Fruit fly (Drosophila melanogaster) whole organism, prepupa: ENCODE measurements around the gene CG9641.
A peak's percentile ranks its signal among the peaks of the same experiment; 100 is the strongest.

Experiments used
- Blimp-1 ChIP-seq: fragments of 200-800 bp; sonication (Bioruptor generic); optimal IDR thresholded peaks from 3 replicates; lab custom pipeline; 2017; ENCODE audit warnings: missing biosample characterization, missing genetic modification characterization, mild to moderate bottlenecking, moderate library complexity, missing genetic modification reagents
- CG11294 ChIP-seq: fragments of 200-800 bp; sonication (Bioruptor generic); IDR thresholded peaks from 2 replicates; pipeline ENCODE4 v1.3.6; 2022; ENCODE audit warnings: missing biosample characterization, missing genetic modification characterization
- CG15336 ChIP-seq: fragments of 200-800 bp; sonication (Bioruptor generic); IDR thresholded peaks from 2 replicates; pipeline ENCODE4 v1.3.6; 2022; ENCODE audit warnings: missing biosample characterization, missing genetic modification characterization
- CG3032 ChIP-seq: fragments of 200-800 bp; optimal IDR thresholded peaks from 2 replicates; lab custom pipeline; 2019; ENCODE audit warnings: missing biosample characterization, mild to moderate bottlenecking, missing genetic modification characterization, moderate library complexity
- CG31627 ChIP-seq: fragments of 200-800 bp; sonication (Bioruptor generic); optimal IDR thresholded peaks from 3 replicates; lab custom pipeline; 2016; ENCODE audit warnings: missing biosample characterization, missing genetic modification characterization
- CG32006 ChIP-seq: fragments of 200-800 bp; sonication (Bioruptor generic); optimal IDR thresholded peaks from 3 replicates; lab custom pipeline; 2017; ENCODE audit warnings: missing biosample characterization, mild to moderate bottlenecking, missing genetic modification characterization
- CG3919 ChIP-seq: fragments of 200-800 bp; sonication (Bioruptor generic); optimal IDR thresholded peaks from 3 replicates; lab custom pipeline; 2016; ENCODE audit warnings: missing biosample characterization, missing genetic modification characterization
- CG4318 ChIP-seq: fragments of 200-800 bp; sonication (Bioruptor generic); optimal IDR thresholded peaks from 3 replicates; lab custom pipeline; 2017; ENCODE audit warnings: missing biosample characterization, mild to moderate bottlenecking, missing genetic modification characterization
- CG6163 ChIP-seq: fragments of 200-800 bp; sonication (Bioruptor generic); IDR thresholded peaks from 3 replicates; pipeline ENCODE4 v1.3.6; 2022; ENCODE audit warnings: missing biosample characterization, missing genetic modification characterization
- CG6792 ChIP-seq: fragments of 200-800 bp; sonication (Bioruptor generic); optimal IDR thresholded peaks from 3 replicates; lab custom pipeline; 2016; ENCODE audit warnings: missing biosample characterization, missing genetic modification characterization
- CG6808 ChIP-seq: fragments of 200-800 bp; sonication (Bioruptor generic); optimal IDR thresholded peaks from 3 replicates; lab custom pipeline; 2017; ENCODE audit warnings: missing biosample characterization, missing genetic modification characterization, mild to moderate bottlenecking, moderate library complexity, missing genetic modification reagents
- CG6854 ChIP-seq: fragments of 200-800 bp; sonication (Bioruptor generic); optimal IDR thresholded peaks from 2 replicates; lab custom pipeline; 2017; ENCODE audit warnings: missing biosample characterization, mild to moderate bottlenecking, missing genetic modification characterization
- CG8632 ChIP-seq: fragments of 200-800 bp; sonication (Bioruptor generic); optimal IDR thresholded peaks from 3 replicates; lab custom pipeline; 2016; ENCODE audit warnings: missing biosample characterization, missing genetic modification characterization
- CG9139 ChIP-seq: fragments of 200-800 bp; sonication (Bioruptor generic); optimal IDR thresholded peaks from 3 replicates; lab custom pipeline; 2017; ENCODE audit warnings: missing biosample characterization, mild to moderate bottlenecking, missing genetic modification characterization
- Eip75B ChIP-seq: fragments of 200-800 bp; sonication (Bioruptor generic); optimal IDR thresholded peaks from 3 replicates; lab custom pipeline; 2016; ENCODE audit warnings: missing biosample characterization, missing genetic modification characterization
- Eip93F ChIP-seq: fragments of 200-800 bp; sonication (Bioruptor generic); optimal IDR thresholded peaks from 2 replicates; lab custom pipeline; 2016; ENCODE audit warnings: missing biosample characterization, mild to moderate bottlenecking, missing genetic modification characterization
- Ets96B ChIP-seq: fragments of 200-800 bp; optimal IDR thresholded peaks from 2 replicates; lab custom pipeline; 2019; ENCODE audit warnings: missing biosample characterization, mild to moderate bottlenecking, missing genetic modification characterization, moderate library complexity
- Gug ChIP-seq: fragments of 200-800 bp; sonication (Bioruptor generic); IDR thresholded peaks from 2 replicates; pipeline ENCODE4 v1.3.6; 2022; ENCODE audit warnings: missing biosample characterization, missing genetic modification characterization
- Hr38 ChIP-seq: sonication (Bioruptor generic); optimal IDR thresholded peaks from 2 replicates; lab custom pipeline; 2016; ENCODE audit warnings: missing biosample characterization, missing genetic modification characterization
- Lpt ChIP-seq: fragments of 200-800 bp; sonication (Bioruptor generic); optimal IDR thresholded peaks from 3 replicates; lab custom pipeline; 2016; ENCODE audit warnings: missing biosample characterization, missing genetic modification characterization
- Met ChIP-seq: fragments of 200-800 bp; sonication (Bioruptor generic); optimal IDR thresholded peaks from 3 replicates; lab custom pipeline; 2016; ENCODE audit warnings: missing biosample characterization, missing genetic modification characterization
- OdsH ChIP-seq: fragments of 200-800 bp; sonication (Bioruptor generic); optimal IDR thresholded peaks from 3 replicates; lab custom pipeline; 2016; ENCODE audit warnings: missing biosample characterization, missing genetic modification characterization
- Smox ChIP-seq: fragments of 200-800 bp; sonication (Bioruptor generic); optimal IDR thresholded peaks from 3 replicates; lab custom pipeline; 2016; ENCODE audit warnings: missing biosample characterization, missing genetic modification characterization
- Sox14 ChIP-seq: fragments of 200-800 bp; sonication (Bioruptor generic); optimal IDR thresholded peaks from 3 replicates; lab custom pipeline; 2016; ENCODE audit warnings: missing biosample characterization, missing genetic modification characterization
- Sox15 ChIP-seq: fragments of 200-800 bp; sonication (Bioruptor generic); optimal IDR thresholded peaks from 3 replicates; lab custom pipeline; 2016; ENCODE audit warnings: missing biosample characterization, missing genetic modification characterization
- achi ChIP-seq: fragments of 200-800 bp; sonication (Bioruptor generic); optimal IDR thresholded peaks from 3 replicates; lab custom pipeline; 2016; ENCODE audit warnings: missing biosample characterization, missing genetic modification characterization
- acj6 ChIP-seq: fragments of 200-800 bp; sonication (Bioruptor generic); optimal IDR thresholded peaks from 3 replicates; lab custom pipeline; 2016; ENCODE audit warnings: missing biosample characterization, missing genetic modification characterization
- dac ChIP-seq: fragments of 200-800 bp; sonication (Bioruptor generic); optimal IDR thresholded peaks from 2 replicates; lab custom pipeline; 2017; ENCODE audit warnings: missing biosample characterization, mild to moderate bottlenecking, missing genetic modification characterization
- eg ChIP-seq: fragments of 200-800 bp; sonication (Bioruptor generic); IDR thresholded peaks from 3 replicates; pipeline ENCODE4 v1.3.6; 2022; ENCODE audit warnings: missing biosample characterization, missing genetic modification characterization
- esn ChIP-seq: fragments of 200-800 bp; sonication (Bioruptor generic); optimal IDR thresholded peaks from 2 replicates; lab custom pipeline; 2016; ENCODE audit warnings: missing biosample characterization, mild to moderate bottlenecking, missing genetic modification characterization, moderate library complexity
- fd59A ChIP-seq: fragments of 200-800 bp; sonication (Bioruptor generic); optimal IDR thresholded peaks from 2 replicates; lab custom pipeline; 2017; ENCODE audit warnings: missing biosample characterization, mild to moderate bottlenecking, missing genetic modification characterization, missing genetic modification reagents
- fd85E ChIP-seq: fragments of 200-800 bp; sonication (Bioruptor generic); optimal IDR thresholded peaks from 3 replicates; lab custom pipeline; 2016; ENCODE audit warnings: missing biosample characterization, missing genetic modification characterization
- fkh ChIP-seq: fragments of 200-800 bp; sonication (Bioruptor generic); optimal IDR thresholded peaks from 3 replicates; lab custom pipeline; 2017; ENCODE audit warnings: missing biosample characterization, mild to moderate bottlenecking, missing genetic modification characterization, moderate library complexity
- pdm3 ChIP-seq: fragments of 200-800 bp; sonication (Bioruptor generic); optimal IDR thresholded peaks from 3 replicates; lab custom pipeline; 2016; ENCODE audit warnings: missing biosample characterization, missing genetic modification characterization
- salr ChIP-seq, 2 experiments: fragments of 200-800 bp; sonication (Bioruptor generic); optimal IDR thresholded peaks; 3 replicates each; lab custom pipeline; 2016 to 2018; ENCODE audit warnings: missing biosample characterization in 2 of 2, missing genetic modification characterization in 2 of 2, mild to moderate bottlenecking in 1 of 2
- spab ChIP-seq: fragments of 200-800 bp; sonication (Bioruptor generic); optimal IDR thresholded peaks from 2 replicates; lab custom pipeline; 2017; ENCODE audit warnings: missing biosample characterization, mild to moderate bottlenecking, missing genetic modification characterization, missing genetic modification reagents
- ss ChIP-seq, 2 experiments: fragments of 200-800 bp; sonication (Bioruptor generic); optimal IDR thresholded peaks; 2 replicates in 1 of 2; 3 replicates in 1 of 2; lab custom pipeline; 2017 to 2018; ENCODE audit warnings: mild to moderate bottlenecking in 2 of 2, missing biosample characterization in 2 of 2, missing genetic modification characterization in 2 of 2, moderate library complexity in 1 of 2
- svp ChIP-seq: fragments of 200-800 bp; sonication (Bioruptor generic); peaks from one replicate; lab custom pipeline; 2016; ENCODE audit warnings: missing biosample characterization, missing genetic modification characterization
- vri ChIP-seq: fragments of 200-800 bp; sonication (Bioruptor generic); optimal IDR thresholded peaks from 3 replicates; lab custom pipeline; 2016; ENCODE audit warnings: missing biosample characterization, mild to moderate bottlenecking, missing genetic modification characterization

Gene CG9641

DNA sequence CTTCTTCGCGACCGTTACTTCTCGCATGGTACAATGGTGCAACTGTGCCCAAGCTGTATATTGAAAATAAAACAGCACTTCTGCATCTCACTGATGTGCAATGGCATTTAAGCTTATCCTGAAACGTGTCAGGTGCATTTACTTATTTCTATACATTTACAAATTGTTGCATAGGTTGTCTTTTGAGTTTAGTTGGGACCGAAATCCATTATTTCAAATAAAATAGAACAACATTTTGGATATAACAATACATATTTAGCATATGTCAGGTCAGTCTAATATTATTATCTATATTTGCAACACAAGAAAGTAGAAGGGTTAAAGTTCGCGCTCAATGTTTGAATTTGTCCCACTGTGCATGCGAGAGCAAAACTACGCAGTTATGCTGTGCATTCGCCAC lies 20.3 kb downstream of the CG9641 start (continued):
- TF ChIP-seq CG6792 (GFP tag; lab: Kevin White, UChicago) (no peak), Gug (GFP tag; lab: Robert Waterston, UW) (peak; percentile 20; the same call in 1 of the 2 replicates), Met (GFP tag; lab: Kevin White, UChicago) (peak; percentile 28), ss (GFP tag; optimal IDR thresholded peaks at IDR 0.05; lab: Kevin White, UChicago) (peak in 1 of 2 experiments; percentile 54), Hr38 (GFP tag; lab: Kevin White, UChicago) (no peak), Ets96B (tag; lab: Kevin White, UChicago) (peak; percentile 68), CG8632 (GFP tag; lab: Kevin White, UChicago) (peak; percentile 10), CG31627 (no peak), CG15336 (0 out of 2 replicates have a peak, but pooled peaks have one; percentile 38), spab (GFP tag; lab: Kevin White, UChicago) (peak; percentile 63), Lpt (GFP tag; lab: Kevin White, UChicago) (peak; percentile 18), CG3919 (GFP tag; lab: Kevin White, UChicago) (peak; percentile 43), CG6163 (no peak; the same call in 2 of the 3 replicates), fd85E (GFP tag; lab: Kevin White, UChicago) (no peak), esn (GFP tag; lab: Kevin White, UChicago) (no peak), dac (GFP tag; lab: Kevin White, UChicago) (peak; percentile 47), CG3032 (tag; lab: Kevin White, UChicago) (peak; percentile 67), OdsH (GFP tag; lab: Kevin White, UChicago) (peak; percentile 47), salr (GFP tag; optimal IDR thresholded peaks at IDR 0.05; lab: Kevin White, UChicago) (peak in 1 of 2 experiments; percentile 20), Sox14 (GFP tag; lab: Kevin White, UChicago) (peak; percentile 45), CG6854 (GFP tag; lab: Kevin White, UChicago) (no peak)

DNA sequence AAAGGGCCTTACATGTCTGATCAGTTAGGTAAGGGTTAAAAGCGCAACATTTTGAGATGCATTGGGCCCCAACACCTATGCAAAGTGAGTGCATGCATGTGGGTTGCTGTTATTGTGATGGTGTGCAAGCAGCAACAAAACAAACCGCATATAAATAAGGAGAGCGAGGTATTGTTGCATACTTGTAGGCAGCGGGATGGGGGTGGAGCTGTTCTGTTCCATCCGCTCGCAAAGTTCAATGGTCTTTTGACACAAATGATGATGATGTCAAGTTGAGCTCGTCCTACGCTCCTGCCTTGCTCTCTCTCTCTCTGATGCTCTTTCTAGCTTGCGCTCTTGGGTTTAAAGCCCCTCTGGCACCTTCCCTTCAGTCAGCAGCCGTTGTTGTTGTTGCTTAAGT lies 21.0 kb downstream of the CG9641 start:
- TF ChIP-seq CG3919 (GFP tag; lab: Kevin White, UChicago) (no peak), CG9139 (GFP tag; lab: Kevin White, UChicago) (no peak), achi (GFP tag; lab: Kevin White, UChicago) (no peak), Smox (no peak)
- TF ChIP-seq, all 60 proteins: peak for 0

DNA sequence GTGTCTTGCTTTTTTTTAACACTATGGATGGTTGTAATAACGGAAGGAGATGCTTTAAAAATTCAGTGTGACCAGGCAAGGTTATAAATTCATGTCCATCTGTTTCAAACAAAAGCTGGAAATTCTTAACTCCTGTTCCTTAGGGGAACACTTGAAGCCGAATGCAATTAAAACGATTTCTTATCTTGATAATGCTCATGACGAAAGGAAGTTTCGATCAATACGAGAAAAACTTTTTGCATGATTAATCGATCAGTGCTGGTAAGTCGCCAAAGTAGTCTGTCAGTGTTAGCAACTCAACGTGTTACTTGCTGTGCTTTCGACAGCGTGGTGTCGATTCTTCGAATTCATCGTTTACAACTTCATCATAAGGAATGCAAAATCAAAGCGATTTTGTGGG lies 22.2 kb downstream of the CG9641 start, which contains the start of gene Rbp9:
Rbp9 (plus strand) TSS at position 291 of the 400 bp plus-strand sequence.
- no peak for TF ChIP-seq svp (GFP tag; lab: Kevin White, UChicago)
- no peak for TF ChIP-seq CG6808
- TF ChIP-seq CG3032 (tag; lab: Kevin White, UChicago) = no peak
- no peak for TF ChIP-seq Sox15 (GFP tag; lab: Kevin White, UChicago)
- no peak for TF ChIP-seq acj6 (GFP tag; lab: Kevin White, UChicago)

DNA sequence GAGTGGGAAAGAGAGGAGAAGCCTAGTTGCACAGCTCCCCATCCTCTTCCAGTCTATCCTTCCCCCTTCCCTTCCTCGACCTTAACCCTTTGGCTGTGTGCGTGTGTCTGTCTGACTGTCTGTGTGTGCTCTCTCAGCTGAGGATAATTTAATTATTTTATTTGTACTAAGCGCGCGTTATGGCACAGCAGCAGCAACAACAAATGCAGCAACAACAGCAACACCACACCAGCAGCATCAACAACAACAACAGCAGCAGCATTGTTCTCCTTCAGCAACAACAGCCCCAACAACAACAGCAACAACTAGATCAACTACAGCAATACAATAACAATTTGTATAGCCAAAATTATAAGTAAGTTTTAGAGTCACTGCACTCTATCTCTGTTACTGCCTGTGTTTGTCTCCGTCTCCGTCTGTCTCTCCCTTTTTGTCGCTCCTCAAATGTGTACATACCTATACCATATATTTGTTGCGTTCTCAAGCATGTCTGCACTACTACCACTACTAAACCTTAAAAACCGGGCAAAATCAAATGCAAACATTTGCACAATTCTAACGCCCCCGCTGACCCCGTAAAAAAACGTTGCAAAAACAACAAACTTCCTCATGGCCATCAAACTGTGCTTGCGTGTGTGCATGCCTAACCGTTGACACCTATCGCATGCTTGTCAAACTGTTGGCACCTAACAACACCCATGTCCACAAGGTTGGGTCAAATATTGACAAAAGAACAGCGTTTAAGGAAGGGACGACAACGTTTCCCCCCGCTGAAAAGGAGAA lies 31.0 kb downstream of the CG9641 start:
- TF ChIP-seq Eip93F (GFP tag; lab: Kevin White, UChicago) = no peak
- peak; percentile 52 for TF ChIP-seq fkh (GFP tag; lab: Kevin White, UChicago)
- no peak for TF ChIP-seq Eip75B (GFP tag; lab: Kevin White, UChicago)
- TF ChIP-seq eg (GFP tag; lab: Robert Waterston, UW) = no peak
- TF ChIP-seq CG32006 = no peak
- TF ChIP-seq Blimp-1 (GFP tag; lab: Kevin White, UChicago) = no peak
- peak; percentile 74 for TF ChIP-seq svp (GFP tag; lab: Kevin White, UChicago)
- no peak for TF ChIP-seq CG11294
- TF ChIP-seq pdm3 (GFP tag; lab: Kevin White, UChicago) = no peak
- no peak for TF ChIP-seq CG4318 (GFP tag; lab: Kevin White, UChicago)
- TF ChIP-seq ss (GFP tag; optimal IDR thresholded peaks at IDR 0.05; lab: Kevin White, UChicago) = no peak
- TF ChIP-seq vri (GFP tag; lab: Kevin White, UChicago) = no peak
- TF ChIP-seq CG6163 = no peak
- no peak for TF ChIP-seq fd59A (GFP tag; lab: Kevin White, UChicago)
- TF ChIP-seq spab (GFP tag; lab: Kevin White, UChicago) = no peak
- TF ChIP-seq, all 60 proteins: peak for 2
